Worm (Caenorhabditis elegans) whole organism, L4 larva: ENCODE measurements around the gene math-16.

Source experiments
- arid-1 ChIP-seq: fragments of 200-800 bp; sonication (Bioruptor generic); conservative IDR thresholded peaks from 2 replicates; pipeline ENCODE4 v1.3.6; 2022; ENCODE audit warnings: missing genetic modification reagents, missing genetic modification characterization, missing compliant biosample characterization
- hlh-30 ChIP-seq: sonication (generic microtip); optimal IDR thresholded peaks from 2 replicates; lab custom pipeline; 2017; ENCODE audit warnings: antibody characterized with exemption, mild to moderate bottlenecking, missing genetic modification characterization, missing compliant biosample characterization; ENCODE audit not compliant: insufficient read depth
- nhr-77 ChIP-seq: fragments of 150-350 bp; optimal IDR thresholded peaks from 2 replicates; lab custom pipeline; 2014; ENCODE audit warnings: missing biosample characterization, missing genetic modification characterization

DNA sequence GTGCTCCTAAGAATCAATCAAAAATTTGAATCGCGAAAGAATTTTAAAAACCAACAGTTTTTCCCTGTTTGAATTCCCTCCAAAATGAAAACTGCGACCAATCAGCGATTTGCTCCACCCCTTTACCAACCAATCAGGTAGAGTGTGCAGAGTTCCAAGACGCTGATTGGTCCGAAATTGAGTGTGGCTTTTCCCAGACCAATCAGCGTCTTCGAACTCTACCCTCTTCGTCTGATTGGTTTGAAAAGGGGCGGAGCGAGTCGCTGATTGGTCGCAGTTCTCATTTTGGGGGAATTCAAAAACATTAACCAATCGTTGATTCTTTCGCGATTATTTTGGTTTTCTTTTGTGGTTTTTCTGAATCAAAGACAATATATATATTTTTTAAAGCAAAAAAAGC lies 34.0 kb downstream of the math-16 start:
- TF ChIP-seq nhr-77 (tag; lab: Kevin White, UChicago) (no peak), hlh-30 (tag; lab: Kevin White, UChicago) (no peak), arid-1 (GFP tag; lab: Robert Waterston, UW) (no peak)
